Fruit fly (Drosophila melanogaster) whole organism, larva: Measurements from ENCODE around the gene CG4766.

Experiments
- noc ChIP-seq: fragments of 200-800 bp; sonication (Bioruptor generic); optimal IDR thresholded peaks from 3 replicates; lab custom pipeline; 2019; ENCODE audit warnings: missing biosample characterization, mild to moderate bottlenecking, missing genetic modification characterization, moderate library complexity

CG4766 gene

DNA sequence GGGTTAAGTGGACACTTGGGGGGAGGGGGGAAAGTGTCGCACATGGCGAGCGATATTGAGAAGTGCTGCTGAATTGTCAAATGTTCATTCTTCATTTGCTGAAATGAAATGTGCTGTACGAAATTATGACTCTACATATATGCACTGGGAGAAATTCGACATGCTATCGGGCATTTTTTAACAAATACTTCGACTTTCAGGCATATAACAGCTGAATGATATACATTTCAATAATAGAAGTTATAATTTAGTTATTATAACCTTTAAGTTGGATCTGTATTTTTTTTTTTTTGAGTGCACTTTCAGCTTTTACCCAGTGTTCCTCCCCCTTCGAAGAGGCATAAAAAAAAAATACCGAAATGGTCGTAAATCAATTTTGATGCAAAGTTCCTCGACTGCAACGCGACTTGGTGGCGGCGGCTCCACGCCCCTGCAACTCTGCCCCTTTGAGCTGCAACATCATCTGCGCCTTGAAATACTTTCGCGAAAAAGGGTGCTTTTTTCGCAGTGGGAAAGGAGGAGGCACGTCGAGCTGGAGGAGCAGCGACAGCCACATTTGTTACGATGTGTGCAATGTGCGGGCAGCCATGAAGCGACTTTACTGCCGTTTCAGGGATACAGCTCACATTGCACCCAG lies 27.1 kb downstream of the CG4766 start:
- TF ChIP-seq noc (tag; lab: Kevin White, UChicago): no peak

DNA sequence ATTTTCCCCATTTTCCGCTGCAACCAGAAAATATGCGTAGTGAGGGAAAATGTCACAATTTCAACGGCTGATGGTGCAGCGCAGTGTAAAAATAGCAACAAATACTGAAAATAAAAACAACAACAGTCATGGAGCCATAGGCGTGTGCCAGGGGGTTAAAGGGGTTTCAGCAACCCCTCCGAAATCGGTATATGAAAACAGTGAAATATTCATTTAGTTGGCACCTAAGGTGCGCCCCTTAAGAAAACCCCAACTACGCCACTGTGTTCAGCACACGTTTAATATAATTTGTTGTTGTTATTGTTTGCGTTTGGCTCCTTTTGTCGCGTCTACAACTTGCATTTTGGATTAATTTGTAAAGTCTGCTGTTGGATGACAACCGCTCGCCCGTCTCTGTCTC lies 28.6 kb downstream of the CG4766 start:
- no peak for TF ChIP-seq noc (tag; lab: Kevin White, UChicago)

DNA sequence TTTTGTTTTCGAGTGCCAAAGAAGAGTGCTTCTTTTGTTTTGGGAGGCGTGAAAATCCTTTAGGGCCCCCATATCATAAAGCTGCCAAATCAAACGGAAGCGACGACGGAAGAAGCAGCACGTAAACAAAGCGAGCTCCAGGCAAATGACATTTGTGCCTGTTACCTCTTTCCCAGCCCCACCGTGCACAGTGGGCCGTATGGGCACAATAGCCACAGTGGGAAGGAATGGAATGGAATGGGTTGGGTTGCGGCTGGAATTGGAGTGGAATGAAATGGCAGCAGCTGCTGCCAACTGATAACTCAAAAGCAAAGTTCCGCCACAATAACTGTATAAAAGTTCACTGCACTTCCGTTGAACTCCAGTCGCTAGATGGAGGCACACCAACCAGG lies 29.9 kb downstream of the CG4766 start:
- TF ChIP-seq noc (tag; lab: Kevin White, UChicago): no peak

DNA sequence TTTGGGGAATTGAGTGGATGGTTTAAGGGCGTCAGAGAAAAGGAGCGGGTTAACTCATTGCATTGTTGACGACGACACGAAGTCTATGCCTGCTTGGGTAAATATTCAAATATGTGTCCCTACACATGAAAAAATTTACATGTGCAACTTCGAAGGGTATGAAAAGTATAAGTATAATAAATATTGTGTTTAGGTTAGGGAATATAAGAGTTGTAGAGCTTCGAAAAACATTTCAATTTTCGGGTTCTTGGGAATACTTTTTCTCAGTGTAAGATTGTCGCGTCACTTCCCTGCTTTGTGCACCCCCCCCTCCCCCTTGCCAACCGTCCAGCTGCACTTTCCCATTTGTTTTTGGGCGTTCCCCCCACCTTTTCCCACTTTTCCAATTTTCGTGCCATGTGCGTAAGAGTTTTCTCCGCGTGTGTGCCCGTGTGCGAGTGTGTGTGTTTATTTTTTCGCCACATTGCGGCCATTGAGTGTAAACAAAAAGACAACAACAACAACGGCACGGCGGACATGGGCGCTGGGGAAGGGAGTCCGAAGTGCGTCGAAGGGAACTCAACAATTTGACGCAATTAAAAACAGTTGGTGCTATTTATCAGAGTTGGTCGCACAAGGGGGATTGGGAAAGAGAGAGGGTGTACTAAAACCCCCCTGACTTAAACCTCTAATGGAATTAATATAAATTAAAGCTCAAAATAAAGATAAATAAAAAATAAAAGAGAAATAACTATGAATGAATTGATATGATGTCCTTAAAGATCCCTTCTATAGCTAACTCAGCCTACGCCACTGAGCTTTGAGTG lies 30.5 kb downstream of the CG4766 start:
- TF ChIP-seq noc (tag; lab: Kevin White, UChicago): no peak

DNA sequence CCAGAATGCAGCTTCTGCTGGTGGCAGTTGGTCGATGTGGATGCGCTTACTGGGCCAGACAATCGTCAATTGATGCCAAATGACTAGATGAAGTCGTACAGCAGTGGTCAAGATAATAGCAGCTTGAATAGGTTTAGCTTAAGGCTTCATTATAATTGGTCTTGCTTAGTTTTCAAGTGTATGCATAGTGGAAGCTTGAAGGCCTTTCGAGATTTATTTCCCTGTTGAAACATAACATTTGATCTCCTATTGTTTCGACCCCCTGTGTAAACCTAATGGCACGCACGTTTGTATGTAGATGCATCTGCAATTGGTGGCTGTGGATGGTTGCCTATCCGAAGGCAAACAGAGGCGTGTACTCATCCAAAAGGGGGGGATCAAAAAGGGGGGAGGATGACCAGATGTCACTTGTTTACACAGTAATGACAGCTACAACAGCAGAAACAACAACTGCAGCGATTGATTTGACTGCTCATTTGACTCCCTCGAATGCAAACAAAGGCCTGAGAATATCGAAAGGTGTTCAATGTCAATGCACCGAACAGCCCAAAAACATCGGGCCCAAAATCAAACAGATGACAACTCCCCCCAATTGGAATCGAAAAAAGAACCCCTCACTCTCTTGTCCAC lies 32.4 kb downstream of the CG4766 start:
- TF ChIP-seq noc (tag; lab: Kevin White, UChicago): no peak

DNA sequence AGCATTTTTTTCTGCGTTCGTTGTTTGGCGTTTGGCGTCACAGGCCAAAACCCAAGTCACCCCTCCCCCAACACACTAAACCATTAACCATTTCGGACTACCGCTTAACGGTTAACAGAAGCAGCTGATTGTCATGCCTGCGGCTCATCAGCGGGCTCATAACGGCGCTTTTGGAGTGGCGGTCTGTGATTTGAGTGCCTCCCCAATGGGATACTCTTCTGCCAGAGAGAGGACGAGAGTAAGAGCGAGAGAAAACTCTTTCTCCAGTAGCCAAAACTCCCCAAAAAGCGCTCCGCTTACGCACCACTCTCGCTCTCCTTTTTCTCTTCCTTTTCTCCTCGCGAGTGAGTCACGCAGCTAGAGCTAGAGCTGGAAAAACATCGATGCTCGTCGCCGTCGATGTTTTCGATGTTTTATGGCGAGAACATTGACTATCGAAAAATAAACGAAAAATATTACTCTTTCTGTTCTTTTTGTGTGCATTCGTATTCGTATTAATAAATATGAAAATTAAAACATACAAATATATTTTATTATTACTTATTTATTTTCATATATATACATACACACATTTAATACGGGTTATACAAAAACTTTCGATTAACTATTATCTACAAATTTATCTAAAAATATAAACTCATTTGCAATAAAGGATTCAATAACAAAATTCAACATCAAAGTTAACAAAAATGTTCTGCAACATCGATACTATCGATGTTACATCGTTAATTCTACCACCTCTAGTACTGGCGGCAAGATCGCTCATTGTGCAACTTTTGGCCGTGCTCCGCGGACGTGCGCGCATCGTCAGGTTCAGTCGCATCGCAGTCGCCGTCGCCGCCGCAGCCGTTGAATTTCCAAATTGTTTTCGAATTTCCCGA lies 34.8 kb downstream of the CG4766 start, which contains the start of gene Grip:
Grip (plus strand) TSS at position 763 of the 881 bp plus-strand sequence.
- no peak for TF ChIP-seq noc (tag; lab: Kevin White, UChicago)

DNA sequence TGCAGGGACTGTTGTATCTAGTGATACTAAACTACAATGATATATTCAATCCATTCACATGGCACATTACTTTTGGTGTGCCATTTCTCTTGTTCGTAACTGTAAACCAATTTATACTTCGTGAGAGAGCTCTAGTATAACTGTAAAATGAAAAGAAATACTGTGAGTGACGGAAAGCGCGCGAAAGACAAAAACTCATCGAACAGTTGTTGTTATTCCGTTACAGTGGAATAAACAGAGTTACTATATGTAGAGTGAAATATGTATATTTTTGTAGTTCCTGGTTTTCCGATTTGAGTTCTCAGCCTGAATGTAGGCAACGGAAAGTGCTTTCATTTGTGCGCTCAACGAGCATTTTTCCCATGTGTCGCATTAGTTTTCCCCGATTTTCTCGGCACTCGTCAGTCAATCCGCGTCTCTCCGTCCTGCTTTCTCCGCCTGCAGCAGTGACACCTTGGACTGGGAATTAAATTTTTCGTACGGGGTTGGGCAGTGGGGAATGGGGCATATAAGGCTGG lies 36.4 kb downstream of the CG4766 start:
- no peak for TF ChIP-seq noc (tag; lab: Kevin White, UChicago)

DNA sequence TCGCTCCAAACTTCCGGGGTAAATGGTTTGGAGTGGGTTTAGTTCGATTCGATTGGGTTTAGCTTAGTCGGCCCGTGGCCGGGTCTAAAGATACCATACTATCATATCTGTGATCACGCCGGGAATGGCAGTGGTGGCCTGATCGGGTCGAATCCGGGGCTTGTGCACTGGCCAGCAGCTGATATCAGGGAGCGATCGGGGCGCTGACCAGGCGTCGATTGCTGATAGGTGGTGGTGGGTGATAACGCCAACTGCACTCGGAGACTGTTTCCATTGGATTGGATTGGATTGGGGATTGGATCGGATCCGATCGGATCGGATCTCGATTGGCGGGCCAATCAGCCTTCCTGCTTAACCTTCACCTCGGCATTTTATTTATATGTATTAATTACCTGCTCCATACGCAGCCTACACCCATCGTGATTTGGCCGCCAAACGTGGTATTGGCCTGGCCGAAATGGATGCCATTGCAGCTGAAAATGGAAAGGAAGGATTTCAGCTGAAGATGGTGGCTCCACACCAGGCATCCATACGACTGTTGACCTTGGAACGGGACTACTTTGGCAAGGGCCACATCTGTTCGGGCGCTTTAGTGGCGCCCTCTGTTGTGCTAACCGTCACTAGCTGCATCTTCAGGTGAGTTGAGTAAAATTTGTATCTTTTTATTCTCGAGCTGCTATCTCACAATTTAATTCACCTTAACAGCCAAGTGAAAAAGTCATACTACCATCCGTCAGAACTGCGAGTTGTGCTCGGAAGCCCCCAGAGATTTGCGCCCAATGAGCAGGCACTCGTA lies 43.8 kb downstream of the CG4766 start:
- TF ChIP-seq noc (tag; lab: Kevin White, UChicago): no peak

DNA sequence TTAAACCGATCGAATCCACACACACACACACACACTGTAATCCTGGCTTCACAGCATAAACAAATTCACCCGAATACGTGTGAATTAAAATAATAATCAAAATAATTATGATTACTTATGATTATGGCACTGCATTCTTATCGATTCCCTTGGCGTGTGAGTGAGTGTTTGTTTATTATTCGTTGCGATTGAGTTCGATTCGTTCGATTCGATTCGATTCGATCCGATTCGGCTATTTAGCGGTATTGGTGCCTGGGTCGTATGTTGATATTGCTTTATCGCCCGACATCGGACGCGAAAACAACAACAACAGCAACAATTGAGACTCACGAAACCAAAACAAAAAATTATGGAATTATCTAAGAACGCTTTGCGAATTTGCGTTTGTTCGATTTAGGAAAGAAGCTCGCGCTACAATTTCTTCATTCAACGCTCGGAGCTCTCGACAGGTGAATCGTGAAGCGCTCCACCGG lies 45.4 kb downstream of the CG4766 start, which contains the start of gene CG6067:
CG6067 (plus strand) TSS at position 423 of the 473 bp plus-strand sequence.
- TF ChIP-seq noc (tag; lab: Kevin White, UChicago): no peak

DNA sequence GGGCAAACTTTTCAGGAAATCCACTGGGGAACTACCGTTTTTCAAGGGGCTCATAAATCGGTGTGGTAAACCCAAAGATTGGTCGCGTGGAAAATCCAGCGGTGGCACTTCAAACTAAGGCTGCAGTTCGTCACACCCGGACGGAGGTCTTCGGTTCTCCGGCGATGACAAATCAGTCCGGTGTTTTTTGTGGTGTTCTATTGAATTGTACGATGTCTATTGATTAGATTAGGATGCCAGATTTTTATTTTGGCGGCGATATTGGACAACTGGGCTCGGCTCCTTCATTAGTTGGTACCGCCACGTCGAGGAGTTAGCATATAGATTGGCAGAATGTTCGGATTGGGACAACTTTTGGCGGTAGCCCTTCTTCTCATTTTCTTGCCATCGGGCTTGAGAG lies 48.3 kb downstream of the CG4766 start, which contains the start of gene CG6048:
CG6048 (plus strand) TSS at position 301 of the 400 bp plus-strand sequence.
- no peak for TF ChIP-seq noc (tag; lab: Kevin White, UChicago)

DNA sequence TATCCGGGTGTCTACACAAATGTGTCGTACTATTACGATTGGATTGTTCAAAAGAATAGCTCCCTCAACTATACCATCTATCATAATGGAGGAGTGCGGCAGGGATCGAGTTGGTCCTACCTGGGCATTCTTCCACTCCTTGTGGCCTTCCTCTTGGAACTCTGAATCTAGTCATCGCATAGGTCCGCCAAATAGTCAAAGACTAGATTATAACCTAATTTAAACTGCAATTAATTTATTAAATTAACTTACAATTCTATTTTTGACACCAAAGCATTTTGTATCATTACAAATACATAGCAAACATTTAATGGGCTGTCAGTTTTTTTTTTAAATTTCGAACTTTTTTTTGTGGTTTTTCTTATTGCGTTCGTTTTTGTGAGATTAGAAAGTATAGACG lies 50.6 kb downstream of the CG4766 start, which contains the start of gene CG32755:
CG32755 (plus strand) TSS at position 301 of the 400 bp plus-strand sequence.
- no peak for TF ChIP-seq noc (tag; lab: Kevin White, UChicago)

DNA sequence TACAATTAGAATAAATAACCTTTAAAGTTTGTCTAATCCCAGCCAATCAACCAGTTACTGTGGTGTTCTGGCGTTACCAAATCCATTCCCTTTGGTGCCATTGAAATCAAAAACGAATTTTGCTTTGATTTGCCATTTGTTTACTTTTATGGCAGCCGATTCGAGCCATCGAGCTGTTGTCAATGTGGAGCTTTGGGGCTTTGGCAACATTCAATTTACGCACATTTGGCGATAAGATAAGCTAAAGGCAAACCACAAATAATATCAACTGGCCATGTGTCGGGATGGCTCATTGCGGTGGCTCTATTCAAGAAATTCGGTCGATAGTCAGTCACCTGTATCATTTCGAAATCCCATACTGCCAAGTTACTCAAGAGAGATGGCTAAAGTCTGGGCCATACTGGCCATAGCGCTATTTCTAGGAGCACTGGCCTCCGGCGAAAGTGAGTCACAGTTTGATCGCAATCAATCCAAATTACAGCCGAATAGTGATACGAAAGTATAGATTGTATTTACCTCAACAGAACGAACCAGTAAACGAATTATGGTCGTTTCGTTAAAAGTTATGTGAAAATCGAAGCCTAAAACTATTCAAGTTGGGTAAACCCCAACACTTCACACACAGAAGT lies 52.6 kb downstream of the CG4766 start, which contains the start of gene CG6041:
CG6041 (plus strand) TSS at position 291 of the 629 bp plus-strand sequence.
- TF ChIP-seq noc (tag; lab: Kevin White, UChicago): peak; percentile 30
